Fruit fly (Drosophila melanogaster) Kc167 (cell line): Measurements from ENCODE around the gene CG46314.

Experiments used
- psq ChIP-seq: fragments of >200 bp; optimal IDR thresholded peaks from 2 replicates; lab custom pipeline; 2017; ENCODE audit warnings: missing external identifiers
- ttk ChIP-seq: sonication (Bioruptor generic); optimal IDR thresholded peaks from 2 replicates; lab custom pipeline; 2017; ENCODE audit warnings: missing external identifiers

- TF ChIP-seq ttk (lab: Kevin White, UChicago) (no peak), psq (lab: Kevin White, UChicago) (no peak)
These were observed 15.2 kb downstream of the CG46314 start for dm6 chr2L:21329353-21329752.
